Worm (Caenorhabditis elegans) whole organism, midembryonic: Measurements from ENCODE around the gene cht-5.

Experiments used
- T22C8.4 ChIP-seq: fragments of 200-800 bp; sonication (Bioruptor generic); IDR thresholded peaks from 2 replicates; pipeline ENCODE4 v1.3.6; 2022; ENCODE audit warnings: missing genetic modification characterization, missing compliant biosample characterization
- cog-1 ChIP-seq: sonication (generic microtip); optimal IDR thresholded peaks from 2 replicates; lab custom pipeline; 2016; ENCODE audit warnings: missing genetic modification characterization, missing compliant biosample characterization
- flt-1 ChIP-seq: fragments of 200-800 bp; sonication (Bioruptor generic); IDR thresholded peaks from 2 replicates; pipeline ENCODE4 v1.3.6; 2022; ENCODE audit warnings: missing genetic modification characterization, missing compliant biosample characterization
- klf-2 ChIP-seq: fragments of 200-800 bp; sonication (Bioruptor generic); conservative IDR thresholded peaks from 2 replicates; pipeline ENCODE4 v1.3.6; 2022; ENCODE audit warnings: missing genetic modification reagents, missing genetic modification characterization, missing compliant biosample characterization
- med-1 ChIP-seq: sonication (generic microtip); optimal IDR thresholded peaks from 2 replicates; lab custom pipeline; 2017; ENCODE audit warnings: missing genetic modification characterization, mild to moderate bottlenecking, missing compliant biosample characterization, antibody characterized with exemption, missing genetic modification reagents; ENCODE audit not compliant: insufficient read depth
- ref-1 ChIP-seq: fragments of 200-800 bp; sonication (Bioruptor generic); conservative IDR thresholded peaks from 2 replicates; pipeline ENCODE4 v1.3.6; 2022; ENCODE audit warnings: missing genetic modification reagents, missing genetic modification characterization, missing compliant biosample characterization
- tab-1 ChIP-seq: fragments of 200-800 bp; sonication (Bioruptor generic); IDR thresholded peaks from 2 replicates; pipeline ENCODE4 v1.3.6; 2022; ENCODE audit warnings: missing genetic modification characterization, missing compliant biosample characterization
- ztf-23 ChIP-seq: fragments of 200-800 bp; sonication (Bioruptor generic); IDR thresholded peaks from 2 replicates; pipeline ENCODE4 v1.3.6; 2022; ENCODE audit warnings: missing genetic modification reagents, missing genetic modification characterization, missing compliant biosample characterization
- ztf-29 ChIP-seq: fragments of 200-800 bp; sonication (Bioruptor generic); IDR thresholded peaks from 2 replicates; pipeline ENCODE4 v1.3.6; 2022; ENCODE audit warnings: missing genetic modification reagents, missing genetic modification characterization, missing compliant biosample characterization

The cht-5 gene

ce11 chrV:10149728-10150127, 35.3 kb downstream of the cht-5 start, which contains the start of gene srsx-27:
Gene srsx-27 (plus strand): TSS chrV:10150028.
- no peak for TF ChIP-seq cog-1 (tag; lab: Kevin White, UChicago)

- TF ChIP-seq cog-1 (tag; lab: Kevin White, UChicago) (no peak), tab-1 (GFP tag; lab: Robert Waterston, UW) (no peak), ztf-29 (no peak), ref-1 (GFP tag; lab: Robert Waterston, UW) (no peak), ztf-23 (no peak), klf-2 (no peak), flt-1 (GFP tag; lab: Robert Waterston, UW) (no peak), T22C8.4 (GFP tag; lab: Robert Waterston, UW) (no peak), med-1 (GFP tag; lab: Kevin White, UChicago) (no peak)
These were observed 37.8 kb downstream of the cht-5 start, which contains the start of gene srsx-28 for ce11 chrV:10152278-10152677. Gene srsx-28 (plus strand): TSS chrV:10152578.

ce11 chrV:10153076-10153475, 38.6 kb downstream of the cht-5 start:
- TF ChIP-seq tab-1 (GFP tag; lab: Robert Waterston, UW) (no peak), ref-1 (GFP tag; lab: Robert Waterston, UW) (no peak), klf-2 (no peak), ztf-23 (no peak), med-1 (GFP tag; lab: Kevin White, UChicago) (no peak), flt-1 (GFP tag; lab: Robert Waterston, UW) (no peak), cog-1 (tag; lab: Kevin White, UChicago) (no peak), ztf-29 (no peak), T22C8.4 (GFP tag; lab: Robert Waterston, UW) (no peak)

ce11 chrV:10154698-10155097, 40.3 kb downstream of the cht-5 start, which contains the start of gene srsx-29:
Gene srsx-29 (plus strand): TSS chrV:10154998.
- TF ChIP-seq cog-1 (tag; lab: Kevin White, UChicago): no peak

ce11 chrV:10158528-10158927, 44.1 kb downstream of the cht-5 start, which contains the start of gene srsx-30:
Gene srsx-30 (plus strand): TSS chrV:10158828.
- TF ChIP-seq cog-1 (tag; lab: Kevin White, UChicago) (no peak), ztf-29 (no peak)

- TF ChIP-seq med-1 (GFP tag; lab: Kevin White, UChicago) (no peak), flt-1 (GFP tag; lab: Robert Waterston, UW) (no peak)
These were observed 45.5 kb downstream of the cht-5 start for ce11 chrV:10159972-10160371.

ce11 chrV:10160954-10161353, 46.5 kb downstream of the cht-5 start, which contains the start of gene C51E3.10:
Gene C51E3.10 (minus strand): TSS chrV:10161134.
- no peak for TF ChIP-seq ref-1 (GFP tag; lab: Robert Waterston, UW)
- no peak for TF ChIP-seq T22C8.4 (GFP tag; lab: Robert Waterston, UW)
- no peak for TF ChIP-seq flt-1 (GFP tag; lab: Robert Waterston, UW)
- no peak for TF ChIP-seq med-1 (GFP tag; lab: Kevin White, UChicago)
- no peak for TF ChIP-seq ztf-23

- TF ChIP-seq med-1 (GFP tag; lab: Kevin White, UChicago) (no peak), T22C8.4 (GFP tag; lab: Robert Waterston, UW) (no peak), tab-1 (GFP tag; lab: Robert Waterston, UW) (no peak), flt-1 (GFP tag; lab: Robert Waterston, UW) (no peak), ztf-29 (no peak), ref-1 (GFP tag; lab: Robert Waterston, UW) (no peak), klf-2 (no peak), cog-1 (tag; lab: Kevin White, UChicago) (no peak), ztf-23 (no peak)
These were observed 51.9 kb downstream of the cht-5 start, which contains the start of gene C51E3.6 for ce11 chrV:10166368-10166767. Gene C51E3.6 (minus strand): TSS chrV:10166468.
